Worm (Caenorhabditis elegans): ENCODE results near the gene F58H1.5.

The F58H1.5 gene

ce11 chrV:11921229-11921628 is 37.0 kb upstream of the F58H1.5 start (continued):
- TF ChIP-seq K12H6.12 (tag; optimal IDR thresholded peaks at IDR 0.05) = peak; percentile 56
- TF ChIP-seq B0336.3 (GFP tag; IDR thresholded peaks at IDR 0.05) = peak; percentile 10; the same call in 1 of the 2 replicates

ce11 chrV:11921689-11922517 is 36.3 kb upstream of the F58H1.5 start:
- TF ChIP-seq ZK185.1 (tag; optimal IDR thresholded peaks at IDR 0.05; ENCODE audit: poor library complexity, severe bottlenecking) (no peak), B0261.1 (tag; optimal IDR thresholded peaks at IDR 0.05) (no peak), B0035.1 (tag; optimal IDR thresholded peaks at IDR 0.05) (no peak), Y95B8A.8 (GFP tag; IDR thresholded peaks at IDR 0.05) (no peak), nhr-90 (tag; optimal IDR thresholded peaks at IDR 0.05) (no peak), snpc-4 (GFP tag; optimal IDR thresholded peaks at IDR 0.05) (no peak), snpc-4 (tag; optimal IDR thresholded peaks at IDR 0.05) (no peak), nfya-2 (GFP tag; IDR thresholded peaks at IDR 0.05) (no peak), let-526 (GFP tag; IDR thresholded peaks at IDR 0.05) (no peak), cebp-1 (GFP tag; IDR thresholded peaks at IDR 0.05) (no peak), cebp-1 (tag; optimal IDR thresholded peaks at IDR 0.05) (peak; percentile 36), K11D2.4 (GFP tag; IDR thresholded peaks at IDR 0.05) (0 out of 2 replicates have a peak, but pooled peaks have one; percentile 48), Y56A3A.18 (GFP tag; IDR thresholded peaks at IDR 0.05) (no peak), xnd-1 (tag; optimal IDR thresholded peaks at IDR 0.05) (peak; percentile 79), lsl-1 (GFP tag; optimal IDR thresholded peaks at IDR 0.05) (no peak), repo-1 (tag; optimal IDR thresholded peaks at IDR 0.05) (no peak), efl-1 (GFP tag; optimal IDR thresholded peaks at IDR 0.05) (peak; percentile 52), egrh-3 (GFP tag; IDR thresholded peaks at IDR 0.05) (no peak), zfh-2 (GFP tag; conservative IDR thresholded peaks at IDR 0.05) (peak; percentile 48; the same call in 1 of the 2 replicates), Y53F4B.3 (GFP tag; IDR thresholded peaks at IDR 0.05) (no peak), B0336.3 (GFP tag; IDR thresholded peaks at IDR 0.05) (no peak), ekl-4 (GFP tag; IDR thresholded peaks at IDR 0.05) (no peak), hmg-20 (GFP tag; IDR thresholded peaks at IDR 0.05) (no peak), dpl-1 (GFP tag; optimal IDR thresholded peaks at IDR 0.05) (peak; percentile 8), ztf-25 (GFP tag; IDR thresholded peaks at IDR 0.05) (0 out of 2 replicates have a peak, but pooled peaks have one; percentile 27), lin-40 (tag; optimal IDR thresholded peaks at IDR 0.05) (peak; percentile 1), hsf-1 (GFP tag; IDR thresholded peaks at IDR 0.05) (0 out of 2 replicates have a peak, but pooled peaks have one; percentile 30), ztf-28 (GFP tag; IDR thresholded peaks at IDR 0.05) (no peak), fkh-3 (tag; optimal IDR thresholded peaks at IDR 0.05) (no peak), gei-17 (GFP tag; optimal IDR thresholded peaks at IDR 0.05) (no peak), chd-7 (tag; optimal IDR thresholded peaks at IDR 0.05) (peak; percentile 43), F49E8.2 (tag; optimal IDR thresholded peaks at IDR 0.05; ENCODE audit: insufficient read depth) (no peak), F55B11.4 (tag; optimal IDR thresholded peaks at IDR 0.05; ENCODE audit: borderline replicate concordance, insufficient read depth) (no peak), madf-8 (GFP tag; conservative IDR thresholded peaks at IDR 0.05) (peak; percentile 81), F37B4.10 (GFP tag; IDR thresholded peaks at IDR 0.05) (no peak), tbp1 (GFP tag; optimal IDR thresholded peaks at IDR 0.05) (no peak), ama-1 (optimal IDR thresholded peaks at IDR 0.05) (no peak), ama-1 (GFP tag; optimal IDR thresholded peaks at IDR 0.05) (no peak), let-607 (tag; optimal IDR thresholded peaks at IDR 0.05) (no peak), nhr-179 (tag; optimal IDR thresholded peaks at IDR 0.05) (no peak), atf-7 (tag; optimal IDR thresholded peaks at IDR 0.05) (peak; percentile 3), ztf-18 (tag; optimal IDR thresholded peaks at IDR 0.05) (no peak), F33H1.4 (GFP tag; IDR thresholded peaks at IDR 0.05) (0 out of 2 replicates have a peak, but pooled peaks have one; percentile 21), nfyb-1 (GFP tag; IDR thresholded peaks at IDR 0.05) (no peak), rcor-1 (GFP tag; IDR thresholded peaks at IDR 0.05) (no peak)
